Fruit fly (Drosophila melanogaster): ENCODE data around the gene snsl.

The snsl gene

dm6 chr2L:4891914-4892469 lies 14.6 kb downstream of the snsl start, which contains the start of gene CG3036 (continued):
- TF ChIP-seq otp (GFP tag; IDR thresholded peaks at IDR 0.05) (peak; percentile 66; the same call in 1 of the 3 replicates), Sox100B (GFP tag; optimal IDR thresholded peaks at IDR 0.05) (no peak), CG10147 (GFP tag; optimal IDR thresholded peaks at IDR 0.05) (peak; percentile 2), CG17328 (GFP tag; IDR thresholded peaks at IDR 0.05) (peak; percentile 63), CG17802 (tag; optimal IDR thresholded peaks at IDR 0.05) (no peak), CG2875 (GFP tag; optimal IDR thresholded peaks at IDR 0.05) (peak; percentile 15), CG10366 (GFP tag; IDR thresholded peaks at IDR 0.05) (no peak), CG6683 (GFP tag; optimal IDR thresholded peaks at IDR 0.05) (no peak), CG6272 (GFP tag; IDR thresholded peaks at IDR 0.05) (no peak), Neu2 (GFP tag; optimal IDR thresholded peaks at IDR 0.05; ENCODE audit: borderline replicate concordance) (no peak), gt (GFP tag; IDR thresholded peaks at IDR 0.05) (no peak), CG9215 (GFP tag; IDR thresholded peaks at IDR 0.05) (no peak), exex (tag; optimal IDR thresholded peaks at IDR 0.05) (no peak), Fer1 (GFP tag; optimal IDR thresholded peaks at IDR 0.05) (peak; percentile 63), CG9932 (GFP tag; IDR thresholded peaks at IDR 0.05) (no peak), Sry-δ (GFP tag; optimal IDR thresholded peaks at IDR 0.05) (no peak), Dad (GFP tag; optimal IDR thresholded peaks at IDR 0.05) (peak; percentile 10), Tbp (GFP tag; optimal IDR thresholded peaks at IDR 0.05) (peak; percentile 48), CG11695 (GFP tag; IDR thresholded peaks at IDR 0.05) (0 out of 3 replicates have a peak, but pooled peaks have one; percentile 9), Hr51 (GFP tag; optimal IDR thresholded peaks at IDR 0.05) (peak in 1 of 2 experiments; percentile 27), Atf3 (GFP tag; optimal IDR thresholded peaks at IDR 0.05) (no peak), CG12236 (GFP tag; optimal IDR thresholded peaks at IDR 0.05) (peak; percentile 28), lbe (GFP tag; optimal IDR thresholded peaks at IDR 0.05) (no peak), crp (GFP tag; optimal IDR thresholded peaks at IDR 0.05) (peak in 1 of 2 experiments; percentile 44), btn (GFP tag; optimal IDR thresholded peaks at IDR 0.05) (no peak), tgo (GFP tag; IDR thresholded peaks at IDR 0.05) (no peak), CG30403 (GFP tag; optimal IDR thresholded peaks at IDR 0.05) (no peak), Asciz (GFP tag; optimal IDR thresholded peaks at IDR 0.05) (no peak), Vsx1 (GFP tag; optimal IDR thresholded peaks at IDR 0.05) (peak; percentile 6), CG7357 (GFP tag; IDR thresholded peaks at IDR 0.05) (no peak), lola (GFP tag; optimal IDR thresholded peaks at IDR 0.05) (no peak), CkIIα-i1 (GFP tag; IDR thresholded peaks at IDR 0.05) (no peak), yki (optimal IDR thresholded peaks at IDR 0.05) (no peak), CG3838 (GFP tag; optimal IDR thresholded peaks at IDR 0.05) (peak; percentile 23), CG10267 (tag; optimal IDR thresholded peaks at IDR 0.05) (peak; percentile 51), CG2116 (GFP tag; optimal IDR thresholded peaks at IDR 0.05) (no peak), amos (GFP tag; IDR thresholded peaks at IDR 0.05; ENCODE audit: partially characterized antibody) (peak; percentile 56; the same call in 1 of the 2 replicates), Max (GFP tag; optimal IDR thresholded peaks at IDR 0.05) (peak; percentile 23), CG12219 (GFP tag; optimal IDR thresholded peaks at IDR 0.05) (no peak), toy (GFP tag; IDR thresholded peaks at IDR 0.05) (no peak), trh (GFP tag; optimal IDR thresholded peaks at IDR 0.05) (no peak), tx (GFP tag; optimal IDR thresholded peaks at IDR 0.05) (no peak), CG6854 (GFP tag; optimal IDR thresholded peaks at IDR 0.05) (no peak), D (optimal IDR thresholded peaks at IDR 0.05) (peak; percentile 58), D (GFP tag; optimal IDR thresholded peaks at IDR 0.05) (no peak), Myb (GFP tag; optimal IDR thresholded peaks at IDR 0.05) (peak; percentile 6), p53 (GFP tag; optimal IDR thresholded peaks at IDR 0.05) (no peak), ac (GFP tag; optimal IDR thresholded peaks at IDR 0.05) (peak; percentile 49), CG12299 (tag; optimal IDR thresholded peaks at IDR 0.05) (no peak), kah (GFP tag; optimal IDR thresholded peaks at IDR 0.05) (peak; percentile 91), CG6765 (GFP tag; optimal IDR thresholded peaks at IDR 0.05) (no peak)

Measured in whole organism, embryonic.